Worm (Caenorhabditis elegans) whole organism, early embryonic: ENCODE data around the gene nhr-60.

ENCODE experiments used
- ceh-13 ChIP-seq: fragments of 200-800 bp; sonication (Bioruptor generic); optimal IDR thresholded peaks from 2 replicates; lab custom pipeline; 2018; ENCODE audit warnings: mild to moderate bottlenecking, missing genetic modification characterization, missing compliant biosample characterization
- ceh-36 ChIP-seq: sonication (generic microtip); optimal IDR thresholded peaks from 2 replicates; lab custom pipeline; 2016; ENCODE audit warnings: missing genetic modification characterization, inconsistent platforms, missing compliant biosample characterization
- ets-7 ChIP-seq: sonication (generic microtip); optimal IDR thresholded peaks from 2 replicates; lab custom pipeline; 2016; ENCODE audit warnings: missing genotype, missing genetic modification characterization, missing compliant biosample characterization
- hmbx-1 ChIP-seq: sonication (generic microtip); optimal IDR thresholded peaks from 2 replicates; lab custom pipeline; 2016; ENCODE audit warnings: mild to moderate bottlenecking, missing genetic modification characterization, missing compliant biosample characterization

nhr-60 gene

ce11 chrV:15721431-15721830 lies 51.6 kb downstream of the nhr-60 start:
- TF ChIP-seq ceh-36 (tag; lab: Kevin White, UChicago), result no peak
- no peak for TF ChIP-seq ceh-13 (GFP tag; lab: Kevin White, UChicago)
- TF ChIP-seq ets-7 (tag; lab: Kevin White, UChicago), result no peak
- TF ChIP-seq hmbx-1, result no peak
